Worm (Caenorhabditis elegans): ENCODE data around the gene srh-34.

DNA sequence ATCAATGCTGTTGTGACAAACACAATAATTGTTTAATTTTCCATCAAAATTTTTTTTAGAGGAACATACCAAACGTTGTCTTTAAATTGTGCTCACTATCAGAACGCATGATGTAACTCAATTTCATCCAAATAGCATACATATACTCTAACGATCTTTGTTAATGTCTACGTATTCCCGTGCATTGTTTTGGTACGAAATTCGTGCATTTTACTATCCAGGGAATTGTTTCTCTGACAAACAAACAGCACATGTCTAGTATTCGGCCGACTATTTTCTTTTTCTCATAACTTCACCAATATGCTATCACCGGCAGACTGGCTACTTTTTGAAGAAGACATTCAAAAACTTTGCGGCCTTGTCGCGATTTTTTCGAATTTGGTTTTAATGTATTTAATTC is 45.0 kb upstream of the srh-34 start, which contains the start of gene str-196:
- no peak for TF ChIP-seq nhr-12 (tag; optimal IDR thresholded peaks at IDR 0.05)
- no peak for TF ChIP-seq nhr-11 (tag; optimal IDR thresholded peaks at IDR 0.05)
- TF ChIP-seq ama-1 (optimal IDR thresholded peaks at IDR 0.05) = no peak
- no peak for TF ChIP-seq fkh-2 (tag; optimal IDR thresholded peaks at IDR 0.05)
